Fruit fly (Drosophila melanogaster) whole organism, prepupa: Measurements from ENCODE around the gene RhoL.

Source experiments
- CG10631 ChIP-seq: fragments of 200-800 bp; sonication (Bioruptor generic); optimal IDR thresholded peaks from 2 replicates; lab custom pipeline; 2016; ENCODE audit warnings: missing biosample characterization, missing genetic modification characterization
- CG10669 ChIP-seq: fragments of 200-800 bp; sonication (Bioruptor generic); optimal IDR thresholded peaks from 3 replicates; lab custom pipeline; 2018; ENCODE audit warnings: missing biosample characterization, mild to moderate bottlenecking, missing genetic modification characterization, moderate library complexity
- CG11294 ChIP-seq: fragments of 200-800 bp; sonication (Bioruptor generic); IDR thresholded peaks from 2 replicates; pipeline ENCODE4 v1.3.6; 2022; ENCODE audit warnings: missing biosample characterization, missing genetic modification characterization
- CG11762 ChIP-seq: fragments of 200-800 bp; sonication (Bioruptor generic); optimal IDR thresholded peaks from 3 replicates; lab custom pipeline; 2016; ENCODE audit warnings: missing biosample characterization, missing genetic modification characterization; ENCODE audit not compliant: insufficient read depth
- CG15336 ChIP-seq: fragments of 200-800 bp; sonication (Bioruptor generic); IDR thresholded peaks from 2 replicates; pipeline ENCODE4 v1.3.6; 2022; ENCODE audit warnings: missing biosample characterization, missing genetic modification characterization
- CG1621 ChIP-seq: fragments of 200-800 bp; sonication (Bioruptor generic); optimal IDR thresholded peaks from 3 replicates; lab custom pipeline; 2018; ENCODE audit warnings: missing biosample characterization, mild to moderate bottlenecking, missing genetic modification characterization
- CG16779 ChIP-seq: fragments of 200-800 bp; sonication (Bioruptor generic); optimal IDR thresholded peaks from 3 replicates; lab custom pipeline; 2017; ENCODE audit warnings: missing biosample characterization, mild to moderate bottlenecking, missing genetic modification characterization
- CG3032 ChIP-seq: fragments of 200-800 bp; optimal IDR thresholded peaks from 2 replicates; lab custom pipeline; 2019; ENCODE audit warnings: missing biosample characterization, mild to moderate bottlenecking, missing genetic modification characterization, moderate library complexity
- CG31627 ChIP-seq: fragments of 200-800 bp; sonication (Bioruptor generic); optimal IDR thresholded peaks from 3 replicates; lab custom pipeline; 2016; ENCODE audit warnings: missing biosample characterization, missing genetic modification characterization
- CG32006 ChIP-seq: fragments of 200-800 bp; sonication (Bioruptor generic); optimal IDR thresholded peaks from 3 replicates; lab custom pipeline; 2017; ENCODE audit warnings: missing biosample characterization, mild to moderate bottlenecking, missing genetic modification characterization
- CG3919 ChIP-seq: fragments of 200-800 bp; sonication (Bioruptor generic); optimal IDR thresholded peaks from 3 replicates; lab custom pipeline; 2016; ENCODE audit warnings: missing biosample characterization, missing genetic modification characterization
- CG4318 ChIP-seq: fragments of 200-800 bp; sonication (Bioruptor generic); optimal IDR thresholded peaks from 3 replicates; lab custom pipeline; 2017; ENCODE audit warnings: missing biosample characterization, mild to moderate bottlenecking, missing genetic modification characterization
- CG6163 ChIP-seq: fragments of 200-800 bp; sonication (Bioruptor generic); IDR thresholded peaks from 3 replicates; pipeline ENCODE4 v1.3.6; 2022; ENCODE audit warnings: missing biosample characterization, missing genetic modification characterization
- CG6276 ChIP-seq: fragments of 200-800 bp; sonication (Bioruptor generic); optimal IDR thresholded peaks from 2 replicates; lab custom pipeline; 2017; ENCODE audit warnings: missing biosample characterization, mild to moderate bottlenecking, missing genetic modification characterization
- CG6808 ChIP-seq: fragments of 200-800 bp; sonication (Bioruptor generic); optimal IDR thresholded peaks from 3 replicates; lab custom pipeline; 2017; ENCODE audit warnings: missing biosample characterization, missing genetic modification characterization, mild to moderate bottlenecking, moderate library complexity, missing genetic modification reagents
- CG6854 ChIP-seq: fragments of 200-800 bp; sonication (Bioruptor generic); optimal IDR thresholded peaks from 2 replicates; lab custom pipeline; 2017; ENCODE audit warnings: missing biosample characterization, mild to moderate bottlenecking, missing genetic modification characterization
- CG7368 ChIP-seq: fragments of 200-800 bp; sonication (Bioruptor generic); optimal IDR thresholded peaks from 3 replicates; lab custom pipeline; 2016; ENCODE audit warnings: missing biosample characterization, missing genetic modification characterization
- CG8119 ChIP-seq: fragments of 200-800 bp; sonication (Bioruptor generic); IDR thresholded peaks from 3 replicates; pipeline ENCODE4 v1.3.6; 2022; ENCODE audit warnings: missing biosample characterization, missing genetic modification characterization
- CG8632 ChIP-seq: fragments of 200-800 bp; sonication (Bioruptor generic); optimal IDR thresholded peaks from 3 replicates; lab custom pipeline; 2016; ENCODE audit warnings: missing biosample characterization, missing genetic modification characterization
- CG9139 ChIP-seq: fragments of 200-800 bp; sonication (Bioruptor generic); optimal IDR thresholded peaks from 3 replicates; lab custom pipeline; 2017; ENCODE audit warnings: missing biosample characterization, mild to moderate bottlenecking, missing genetic modification characterization
- Eip75B ChIP-seq: fragments of 200-800 bp; sonication (Bioruptor generic); optimal IDR thresholded peaks from 3 replicates; lab custom pipeline; 2016; ENCODE audit warnings: missing biosample characterization, missing genetic modification characterization
- Eip78C ChIP-seq: fragments of 200-800 bp; sonication (Bioruptor generic); peaks from one replicate; lab custom pipeline; 2016; ENCODE audit warnings: missing biosample characterization, missing genetic modification characterization
- Eip93F ChIP-seq: fragments of 200-800 bp; sonication (Bioruptor generic); optimal IDR thresholded peaks from 2 replicates; lab custom pipeline; 2016; ENCODE audit warnings: missing biosample characterization, mild to moderate bottlenecking, missing genetic modification characterization
- Ets96B ChIP-seq: fragments of 200-800 bp; optimal IDR thresholded peaks from 2 replicates; lab custom pipeline; 2019; ENCODE audit warnings: missing biosample characterization, mild to moderate bottlenecking, missing genetic modification characterization, moderate library complexity
- Lpt ChIP-seq: fragments of 200-800 bp; sonication (Bioruptor generic); optimal IDR thresholded peaks from 3 replicates; lab custom pipeline; 2016; ENCODE audit warnings: missing biosample characterization, missing genetic modification characterization
- Smox ChIP-seq: fragments of 200-800 bp; sonication (Bioruptor generic); optimal IDR thresholded peaks from 3 replicates; lab custom pipeline; 2016; ENCODE audit warnings: missing biosample characterization, missing genetic modification characterization
- Sox102F ChIP-seq: fragments of 200-800 bp; sonication (Bioruptor generic); optimal IDR thresholded peaks from 2 replicates; lab custom pipeline; 2016; ENCODE audit warnings: missing biosample characterization, mild to moderate bottlenecking, missing genetic modification characterization
- Sox14 ChIP-seq: fragments of 200-800 bp; sonication (Bioruptor generic); optimal IDR thresholded peaks from 3 replicates; lab custom pipeline; 2016; ENCODE audit warnings: missing biosample characterization, missing genetic modification characterization
- Sox15 ChIP-seq: fragments of 200-800 bp; sonication (Bioruptor generic); optimal IDR thresholded peaks from 3 replicates; lab custom pipeline; 2016; ENCODE audit warnings: missing biosample characterization, missing genetic modification characterization
- cyc ChIP-seq: fragments of 200-800 bp; sonication (Bioruptor generic); optimal IDR thresholded peaks from 3 replicates; lab custom pipeline; 2016; ENCODE audit warnings: missing biosample characterization, missing genetic modification characterization
- dac ChIP-seq: fragments of 200-800 bp; sonication (Bioruptor generic); optimal IDR thresholded peaks from 2 replicates; lab custom pipeline; 2017; ENCODE audit warnings: missing biosample characterization, mild to moderate bottlenecking, missing genetic modification characterization
- dsx ChIP-seq: fragments of 200-800 bp; optimal IDR thresholded peaks from 3 replicates; lab custom pipeline; 2019; ENCODE audit warnings: missing biosample characterization, mild to moderate bottlenecking, missing genetic modification characterization, moderate library complexity; ENCODE audit not compliant: poor library complexity, severe bottlenecking
- esn ChIP-seq: fragments of 200-800 bp; sonication (Bioruptor generic); optimal IDR thresholded peaks from 2 replicates; lab custom pipeline; 2016; ENCODE audit warnings: missing biosample characterization, mild to moderate bottlenecking, missing genetic modification characterization, moderate library complexity
- fd85E ChIP-seq: fragments of 200-800 bp; sonication (Bioruptor generic); optimal IDR thresholded peaks from 3 replicates; lab custom pipeline; 2016; ENCODE audit warnings: missing biosample characterization, missing genetic modification characterization
- fkh ChIP-seq: fragments of 200-800 bp; sonication (Bioruptor generic); optimal IDR thresholded peaks from 3 replicates; lab custom pipeline; 2017; ENCODE audit warnings: missing biosample characterization, mild to moderate bottlenecking, missing genetic modification characterization, moderate library complexity
- net ChIP-seq: fragments of 200-800 bp; sonication (Bioruptor generic); optimal IDR thresholded peaks from 3 replicates; lab custom pipeline; 2016; ENCODE audit warnings: missing biosample characterization, missing genetic modification characterization
- pdm3 ChIP-seq: fragments of 200-800 bp; sonication (Bioruptor generic); optimal IDR thresholded peaks from 3 replicates; lab custom pipeline; 2016; ENCODE audit warnings: missing biosample characterization, missing genetic modification characterization
- ss ChIP-seq, 2 experiments: fragments of 200-800 bp; sonication (Bioruptor generic); optimal IDR thresholded peaks; 2 replicates in 1 of 2; 3 replicates in 1 of 2; lab custom pipeline; 2017 to 2018; ENCODE audit warnings: mild to moderate bottlenecking in 2 of 2, missing biosample characterization in 2 of 2, missing genetic modification characterization in 2 of 2, moderate library complexity in 1 of 2
- svp ChIP-seq: fragments of 200-800 bp; sonication (Bioruptor generic); peaks from one replicate; lab custom pipeline; 2016; ENCODE audit warnings: missing biosample characterization, missing genetic modification characterization
- topi ChIP-seq: fragments of 200-800 bp; sonication (Bioruptor generic); optimal IDR thresholded peaks from 3 replicates; lab custom pipeline; 2016; ENCODE audit warnings: missing biosample characterization, missing genetic modification characterization
- vri ChIP-seq: fragments of 200-800 bp; sonication (Bioruptor generic); optimal IDR thresholded peaks from 3 replicates; lab custom pipeline; 2016; ENCODE audit warnings: missing biosample characterization, mild to moderate bottlenecking, missing genetic modification characterization

Gene RhoL

DNA sequence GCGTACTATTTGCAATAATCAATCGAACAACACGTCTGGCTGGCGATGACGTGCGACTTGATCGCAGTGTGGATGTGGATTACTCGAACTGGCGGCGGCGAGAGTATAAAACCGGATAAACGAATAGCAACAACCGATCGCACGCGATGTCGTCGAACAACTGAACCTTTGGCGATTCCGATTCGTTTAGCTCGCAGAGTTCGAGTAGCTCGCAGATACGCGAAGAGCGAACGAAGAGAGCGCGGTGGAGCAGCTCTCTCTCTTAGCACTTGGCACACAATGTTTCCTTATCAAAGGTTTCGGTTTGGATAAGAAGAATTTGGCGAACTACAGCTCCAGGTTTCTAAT, at the start of gene RhoL:
Gene RhoL (minus strand): TSS at position 166 of the 348 bp plus-strand sequence.
- TF ChIP-seq CG8119: peak; percentile 43; the same call in 2 of the 3 replicates
- peak; percentile 10 for TF ChIP-seq Ets96B
- peak; percentile 6 for TF ChIP-seq CG7368 (GFP tag; lab: Kevin White, UChicago)
- TF ChIP-seq fd85E (GFP tag; lab: Kevin White, UChicago): no peak
- TF ChIP-seq CG11762: no peak
- TF ChIP-seq Smox (GFP tag; lab: Kevin White, UChicago): no peak
- peak; percentile 70 for TF ChIP-seq CG6163 (GFP tag; lab: Robert Waterston, UW)
- peak; percentile 45; the same call in 1 of the 2 replicates for TF ChIP-seq CG15336 (GFP tag; lab: Robert Waterston, UW)
- TF ChIP-seq CG1621: peak; percentile 25
- TF ChIP-seq Eip78C (GFP tag; lab: Kevin White, UChicago): peak; percentile 81
- peak; percentile 29 for TF ChIP-seq Eip93F (GFP tag; lab: Kevin White, UChicago)
- peak; percentile 83 for TF ChIP-seq vri (GFP tag; lab: Kevin White, UChicago)
- TF ChIP-seq CG10669 (GFP tag; lab: Kevin White, UChicago): no peak
- peak; percentile 28 for TF ChIP-seq Lpt (GFP tag; lab: Kevin White, UChicago)
- TF ChIP-seq Sox14 (GFP tag; lab: Kevin White, UChicago): peak; percentile 28
- TF ChIP-seq Eip75B (GFP tag; lab: Kevin White, UChicago): peak; percentile 40
- no peak for TF ChIP-seq dac (GFP tag; lab: Kevin White, UChicago)
- no peak for TF ChIP-seq cyc (GFP tag; lab: Kevin White, UChicago)
- peak; percentile 47 for TF ChIP-seq esn (GFP tag; lab: Kevin White, UChicago)
- peak; percentile 62 for TF ChIP-seq CG6854
- peak; percentile 90 for TF ChIP-seq dsx (GFP tag; lab: Kevin White, UChicago)
- peak; percentile 37 for TF ChIP-seq fkh
- TF ChIP-seq net (GFP tag; lab: Kevin White, UChicago): peak; percentile 59
- no peak for TF ChIP-seq CG31627 (GFP tag; lab: Kevin White, UChicago)
- peak; percentile 11 for TF ChIP-seq CG3032 (tag; lab: Kevin White, UChicago)
- TF ChIP-seq ss (GFP tag; optimal IDR thresholded peaks at IDR 0.05; lab: Kevin White, UChicago): peak; percentile 21 to 40

DNA sequence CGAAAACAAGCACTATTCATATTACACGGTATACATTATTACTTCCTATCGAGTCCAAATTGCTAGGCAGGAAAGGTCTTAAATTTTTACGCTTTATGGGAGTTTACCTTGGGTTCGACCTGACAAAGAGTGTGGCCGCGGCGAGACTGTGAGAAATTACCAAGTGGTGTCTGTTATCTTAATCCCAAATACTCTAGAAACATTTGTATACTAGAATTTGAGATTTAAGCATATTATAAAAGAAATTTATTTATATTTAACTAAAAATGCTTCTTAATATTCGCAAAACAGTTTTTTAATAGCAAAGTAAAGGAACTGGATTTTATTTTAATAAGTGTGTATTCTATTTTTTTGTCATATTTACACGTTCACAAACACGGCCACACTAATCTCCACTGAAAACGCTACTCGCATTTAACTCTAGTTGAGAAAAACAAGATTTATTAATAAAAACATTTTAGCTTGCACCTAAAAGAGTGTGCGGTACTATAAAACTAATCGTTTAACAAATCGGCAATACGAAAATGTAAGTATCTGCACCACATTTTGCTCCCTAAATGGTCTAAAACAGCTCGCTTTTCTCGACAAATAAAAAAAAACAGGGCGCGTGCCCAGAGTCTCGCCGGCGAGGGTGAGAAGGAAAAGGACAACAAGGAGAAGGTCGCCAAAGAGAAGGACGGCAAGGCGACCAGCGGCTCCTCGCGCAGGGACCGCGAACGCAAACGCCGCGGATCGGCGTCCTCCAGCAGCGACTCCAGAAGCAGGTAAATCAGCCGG, 49.5 kb upstream of the RhoL start, which contains the start of the genes mura and RnpS1:
Gene mura (minus strand): TSS at position 148 of the 777 bp plus-strand sequence.
Gene RnpS1 (plus strand): TSS at position 376 of the 777 bp plus-strand sequence.
- TF ChIP-seq Ets96B (no peak), Sox102F (GFP tag; lab: Kevin White, UChicago) (no peak), fkh (peak; percentile 67), esn (GFP tag; lab: Kevin White, UChicago) (no peak), vri (GFP tag; lab: Kevin White, UChicago) (peak; percentile 42), Smox (GFP tag; lab: Kevin White, UChicago) (no peak), Sox14 (GFP tag; lab: Kevin White, UChicago) (peak; percentile 6), CG9139 (GFP tag; lab: Kevin White, UChicago) (no peak), CG4318 (no peak), CG10631 (GFP tag; lab: Kevin White, UChicago) (no peak), CG3919 (GFP tag; lab: Kevin White, UChicago) (no peak), CG6808 (GFP tag; lab: Kevin White, UChicago) (no peak), topi (GFP tag; lab: Kevin White, UChicago) (no peak)

DNA sequence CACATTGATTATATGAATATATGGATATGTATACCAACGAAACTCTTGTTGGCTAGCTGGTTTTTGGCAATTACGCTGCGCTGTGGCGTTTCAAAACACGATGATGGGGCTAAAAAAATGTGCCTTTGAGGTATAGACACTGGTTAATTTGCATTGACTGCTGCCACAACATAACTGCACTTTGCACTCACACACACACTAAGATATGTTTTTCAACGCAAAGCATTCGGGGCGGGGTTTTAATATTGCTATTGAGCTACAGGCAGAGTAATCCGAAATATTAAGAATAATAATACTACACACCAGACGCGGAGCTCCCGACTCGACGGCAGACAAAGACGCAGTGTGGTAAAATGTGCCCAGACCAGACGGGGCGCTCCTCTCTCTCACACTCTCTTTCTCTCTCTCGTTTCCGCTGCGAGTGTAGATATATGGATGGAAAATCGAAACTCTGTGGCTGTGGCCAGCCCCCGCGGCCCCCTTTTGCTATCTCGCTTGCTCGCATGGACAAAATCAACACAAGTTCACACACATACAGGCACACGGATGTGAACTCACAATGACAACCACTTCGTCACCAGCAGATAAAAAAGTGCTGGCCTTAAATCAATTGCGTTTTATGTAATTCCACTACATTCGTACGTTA, 48.8 kb upstream of the RhoL start:
- no peak for TF ChIP-seq Smox (GFP tag; lab: Kevin White, UChicago)
- TF ChIP-seq Lpt (GFP tag; lab: Kevin White, UChicago): no peak
- peak; percentile 45 for TF ChIP-seq CG16779 (tag; lab: Kevin White, UChicago)
- TF ChIP-seq cyc (GFP tag; lab: Kevin White, UChicago): no peak
- TF ChIP-seq CG11294 (GFP tag; lab: Robert Waterston, UW): no peak
- TF ChIP-seq net (GFP tag; lab: Kevin White, UChicago): peak; percentile 56
- TF ChIP-seq fd85E (GFP tag; lab: Kevin White, UChicago): peak; percentile 77
- TF ChIP-seq dac (GFP tag; lab: Kevin White, UChicago): no peak
- peak; percentile 70 for TF ChIP-seq CG9139 (GFP tag; lab: Kevin White, UChicago)
- TF ChIP-seq Eip75B (GFP tag; lab: Kevin White, UChicago): peak; percentile 34
- TF ChIP-seq CG11762: peak; percentile 18
- TF ChIP-seq CG31627 (GFP tag; lab: Kevin White, UChicago): no peak
- peak; percentile 91 for TF ChIP-seq Sox14 (GFP tag; lab: Kevin White, UChicago)
- TF ChIP-seq CG6276 (GFP tag; lab: Kevin White, UChicago): peak; percentile 42
- TF ChIP-seq CG6854: peak; percentile 88
- TF ChIP-seq topi (GFP tag; lab: Kevin White, UChicago): peak; percentile 23
- TF ChIP-seq Eip93F (GFP tag; lab: Kevin White, UChicago): no peak
- no peak for TF ChIP-seq CG6163 (GFP tag; lab: Robert Waterston, UW)
- TF ChIP-seq svp: peak; percentile 98
- TF ChIP-seq CG6808 (GFP tag; lab: Kevin White, UChicago): peak; percentile 68
- peak; percentile 41 for TF ChIP-seq CG10669 (GFP tag; lab: Kevin White, UChicago)
- TF ChIP-seq Sox15 (GFP tag; lab: Kevin White, UChicago): no peak
- TF ChIP-seq CG8632 (GFP tag; lab: Kevin White, UChicago): no peak
- TF ChIP-seq CG32006 (GFP tag; lab: Kevin White, UChicago): peak; percentile 42
- peak; percentile 20 for TF ChIP-seq CG3032 (tag; lab: Kevin White, UChicago)
- no peak for TF ChIP-seq pdm3 (GFP tag; lab: Kevin White, UChicago)
